Fruit fly (Drosophila melanogaster) whole organism, wandering third instar larva: ENCODE measurements around the gene spz3.

Experiments used
- Abd-B ChIP-seq: fragments of >200 bp; optimal IDR thresholded peaks from 2 replicates; lab custom pipeline; 2017; ENCODE audit warnings: missing biosample characterization, missing genetic modification characterization
- CG9705 ChIP-seq: fragments of 200-800 bp; sonication (Bioruptor generic); optimal IDR thresholded peaks from 2 replicates; lab custom pipeline; 2018; ENCODE audit warnings: missing biosample characterization, mild to moderate bottlenecking, missing genetic modification characterization
- CrebA ChIP-seq: fragments of 200-800 bp; sonication (Bioruptor generic); optimal IDR thresholded peaks from 2 replicates; lab custom pipeline; 2016; ENCODE audit warnings: missing biosample characterization, mild to moderate bottlenecking, missing genetic modification characterization, borderline replicate concordance
- Dfd ChIP-seq: fragments of >200 bp; optimal IDR thresholded peaks from 2 replicates; lab custom pipeline; 2017; ENCODE audit warnings: missing biosample characterization, missing genetic modification characterization
- Dif ChIP-seq: fragments of 200-275, 200-300 bp; sonication (Bioruptor generic); optimal IDR thresholded peaks from 2 replicates; lab custom pipeline; 2018; ENCODE audit warnings: missing biosample characterization, missing genetic modification characterization; ENCODE audit not compliant: partially characterized antibody
- HLH106 ChIP-seq: fragments of 200-800 bp; optimal IDR thresholded peaks from 3 replicates; lab custom pipeline; 2019; ENCODE audit warnings: missing biosample characterization, mild to moderate bottlenecking, missing genetic modification characterization, moderate library complexity
- Hnf4 ChIP-seq: fragments of 200-800 bp; sonication (Bioruptor generic); optimal IDR thresholded peaks from 2 replicates; lab custom pipeline; 2016; ENCODE audit warnings: missing biosample characterization, mild to moderate bottlenecking, missing genetic modification characterization
- Hr78 ChIP-seq: fragments of >200 bp; optimal IDR thresholded peaks from 2 replicates; lab custom pipeline; 2017; ENCODE audit warnings: missing biosample characterization, missing genetic modification characterization
- Hr83 ChIP-seq: fragments of 200-300 bp; sonication (Bioruptor generic); optimal IDR thresholded peaks from 2 replicates; lab custom pipeline; 2016; ENCODE audit warnings: missing biosample characterization, mild to moderate bottlenecking, missing genetic modification characterization, moderate library complexity; ENCODE audit not compliant: poor library complexity, severe bottlenecking
- Mio ChIP-seq: sonication (Bioruptor generic); optimal IDR thresholded peaks from 2 replicates; lab custom pipeline; 2016; ENCODE audit warnings: missing biosample characterization, missing genetic modification characterization
- Myc ChIP-seq: fragments of >200 bp; optimal IDR thresholded peaks from 2 replicates; lab custom pipeline; 2017
- N ChIP-seq: fragments of >200 bp; optimal IDR thresholded peaks from 2 replicates; lab custom pipeline; 2018; ENCODE audit warnings: missing biosample characterization, missing external identifiers, missing genetic modification characterization
- OdsH ChIP-seq: fragments of 200-800 bp; sonication (Bioruptor generic); optimal IDR thresholded peaks from 2 replicates; lab custom pipeline; 2016; ENCODE audit warnings: missing biosample characterization, mild to moderate bottlenecking, missing genetic modification characterization
- Rel ChIP-seq, 2 experiments: fragments of 200-800 bp; sonication (Bioruptor generic) in 1 of 2; optimal IDR thresholded peaks; 2 replicates in 1 of 2; 3 replicates in 1 of 2; lab custom pipeline; 2016 to 2019; ENCODE audit warnings: mild to moderate bottlenecking in 2 of 2, missing biosample characterization in 2 of 2, missing genetic modification characterization in 2 of 2, moderate library complexity in 1 of 2
- Sp1 ChIP-seq: fragments of 200-800 bp; sonication (Bioruptor generic); optimal IDR thresholded peaks from 3 replicates; lab custom pipeline; 2019; ENCODE audit warnings: missing biosample characterization, mild to moderate bottlenecking, missing genetic modification characterization, moderate library complexity
- Vsx2 ChIP-seq: fragments of 200-300, 225-300 bp; sonication (Bioruptor generic); optimal IDR thresholded peaks from 2 replicates; lab custom pipeline; 2018; ENCODE audit warnings: missing biosample characterization, missing genetic modification characterization; ENCODE audit not compliant: partially characterized antibody
- br ChIP-seq: fragments of 200-800 bp; sonication (Bioruptor generic); optimal IDR thresholded peaks from 2 replicates; lab custom pipeline; 2016; ENCODE audit warnings: missing biosample characterization, missing genetic modification characterization
- brk ChIP-seq: fragments of 200-800 bp; sonication (Bioruptor generic); optimal IDR thresholded peaks from 2 replicates; lab custom pipeline; 2016; ENCODE audit warnings: missing biosample characterization, mild to moderate bottlenecking, missing genetic modification characterization
- dl ChIP-seq, 2 experiments: fragments of 175-275, 200-275 bp in 1 of 2; fragments of 200-275 bp in 1 of 2; sonication (Bioruptor generic); optimal IDR thresholded peaks; lab custom pipeline; 2018; ENCODE audit warnings: mild to moderate bottlenecking in 2 of 2, missing biosample characterization in 2 of 2, missing genetic modification characterization in 2 of 2, moderate library complexity in 2 of 2; ENCODE audit not compliant: partially characterized antibody in 2 of 2, insufficient read depth in 1 of 2
- dmrt93B ChIP-seq: fragments of 200-800 bp; sonication (Bioruptor generic); optimal IDR thresholded peaks from 2 replicates; lab custom pipeline; 2018; ENCODE audit warnings: missing biosample characterization, mild to moderate bottlenecking, missing genetic modification characterization
- dsf ChIP-seq: sonication (Bioruptor generic); optimal IDR thresholded peaks from 2 replicates; lab custom pipeline; 2016; ENCODE audit warnings: missing biosample characterization, missing genetic modification characterization, borderline replicate concordance
- ey ChIP-seq: fragments of 200-800 bp; sonication (Bioruptor generic); optimal IDR thresholded peaks from 2 replicates; lab custom pipeline; 2016; ENCODE audit warnings: missing biosample characterization, missing genetic modification characterization
- foxo ChIP-seq, 2 experiments: fragments of 200-800 bp; sonication (Bioruptor generic); optimal IDR thresholded peaks; 2 replicates in 1 of 2; 3 replicates in 1 of 2; lab custom pipeline; 2016 to 2017; ENCODE audit warnings: missing biosample characterization in 2 of 2, missing genetic modification characterization in 2 of 2
- fru ChIP-seq: fragments of 200-800 bp; sonication (Bioruptor generic); optimal IDR thresholded peaks from 3 replicates; lab custom pipeline; 2016; ENCODE audit warnings: missing biosample characterization, mild to moderate bottlenecking, missing genetic modification characterization
- h ChIP-seq: fragments of 200-800 bp; sonication (Bioruptor generic); optimal IDR thresholded peaks from 3 replicates; lab custom pipeline; 2016; ENCODE audit warnings: missing biosample characterization, mild to moderate bottlenecking, missing genetic modification characterization
- jim ChIP-seq: fragments of 175-275, 200-325 bp; sonication (Bioruptor generic); optimal IDR thresholded peaks from 2 replicates; lab custom pipeline; 2016; ENCODE audit warnings: missing biosample characterization, mild to moderate bottlenecking, missing genetic modification characterization
- lola ChIP-seq: fragments of >200 bp; optimal IDR thresholded peaks from 2 replicates; lab custom pipeline; 2017; ENCODE audit warnings: missing biosample characterization, missing genetic modification characterization
- pan ChIP-seq: fragments of >200 bp; optimal IDR thresholded peaks from 2 replicates; lab custom pipeline; 2017
- psq ChIP-seq: fragments of 200-800 bp; sonication (Bioruptor generic); optimal IDR thresholded peaks from 3 replicates; lab custom pipeline; 2017; ENCODE audit warnings: missing biosample characterization, mild to moderate bottlenecking, missing genetic modification characterization, moderate library complexity
- rgr ChIP-seq: fragments of 200-800 bp; sonication (Bioruptor generic); optimal IDR thresholded peaks from 3 replicates; lab custom pipeline; 2016; ENCODE audit warnings: missing biosample characterization, mild to moderate bottlenecking, missing genetic modification characterization
- sage ChIP-seq: fragments of 200-800 bp; sonication (Bioruptor generic); optimal IDR thresholded peaks from 2 replicates; lab custom pipeline; 2016; ENCODE audit warnings: missing biosample characterization, mild to moderate bottlenecking, missing genetic modification characterization
- sv ChIP-seq: fragments of 200-800 bp; sonication (Bioruptor generic); optimal IDR thresholded peaks from 3 replicates; lab custom pipeline; 2016; ENCODE audit warnings: missing biosample characterization, missing genetic modification characterization
- tai ChIP-seq: sonication (Bioruptor generic); optimal IDR thresholded peaks from 2 replicates; lab custom pipeline; 2016; ENCODE audit warnings: missing biosample characterization, missing genetic modification characterization
- usp ChIP-seq: fragments of >200 bp; optimal IDR thresholded peaks from 2 replicates; lab custom pipeline; 2017; ENCODE audit warnings: missing biosample characterization, missing genetic modification characterization
- woc ChIP-seq: sonication (Bioruptor generic); optimal IDR thresholded peaks from 2 replicates; lab custom pipeline; 2016; ENCODE audit warnings: missing biosample characterization, mild to moderate bottlenecking, missing genetic modification characterization

The spz3 gene

dm6 chr2L:7879292-7879894, at the start of gene spz3:
Gene spz3, minus strand, starts transcription at chr2L:7879552.
- TF ChIP-seq HLH106 (no peak), sage (peak; percentile 13), Myc (lab: Kevin White, UChicago) (no peak), Dif (GFP tag; lab: Kevin White, UChicago) (peak; percentile 8), lola (GFP tag; lab: Kevin White, UChicago) (no peak), Hr78 (no peak), psq (GFP tag; lab: Kevin White, UChicago) (no peak), Rel (GFP tag; optimal IDR thresholded peaks at IDR 0.05; lab: Kevin White, UChicago) (no peak), Rel (tag; optimal IDR thresholded peaks at IDR 0.05; lab: Kevin White, UChicago) (peak; percentile 35), rgr (GFP tag; lab: Kevin White, UChicago) (no peak), woc (GFP tag; lab: Kevin White, UChicago) (peak; percentile 2), CG9705 (GFP tag; lab: Kevin White, UChicago) (no peak), N (GFP tag; lab: Kevin White, UChicago) (no peak), dl (GFP tag; optimal IDR thresholded peaks at IDR 0.05; lab: Kevin White, UChicago; ENCODE audit: insufficient read depth in 1 of 2, partially characterized antibody in 2 of 2) (no peak), br (GFP tag; lab: Kevin White, UChicago) (no peak), brk (GFP tag; lab: Kevin White, UChicago) (no peak), CrebA (peak; percentile 50), Mio (GFP tag; lab: Kevin White, UChicago) (no peak), foxo (GFP tag; optimal IDR thresholded peaks at IDR 0.05; lab: Kevin White, UChicago) (no peak), h (peak; percentile 25), sv (GFP tag; lab: Kevin White, UChicago) (no peak), Sp1 (peak; percentile 74)
- TF ChIP-seq, all 38 proteins: peak for 7

DNA sequence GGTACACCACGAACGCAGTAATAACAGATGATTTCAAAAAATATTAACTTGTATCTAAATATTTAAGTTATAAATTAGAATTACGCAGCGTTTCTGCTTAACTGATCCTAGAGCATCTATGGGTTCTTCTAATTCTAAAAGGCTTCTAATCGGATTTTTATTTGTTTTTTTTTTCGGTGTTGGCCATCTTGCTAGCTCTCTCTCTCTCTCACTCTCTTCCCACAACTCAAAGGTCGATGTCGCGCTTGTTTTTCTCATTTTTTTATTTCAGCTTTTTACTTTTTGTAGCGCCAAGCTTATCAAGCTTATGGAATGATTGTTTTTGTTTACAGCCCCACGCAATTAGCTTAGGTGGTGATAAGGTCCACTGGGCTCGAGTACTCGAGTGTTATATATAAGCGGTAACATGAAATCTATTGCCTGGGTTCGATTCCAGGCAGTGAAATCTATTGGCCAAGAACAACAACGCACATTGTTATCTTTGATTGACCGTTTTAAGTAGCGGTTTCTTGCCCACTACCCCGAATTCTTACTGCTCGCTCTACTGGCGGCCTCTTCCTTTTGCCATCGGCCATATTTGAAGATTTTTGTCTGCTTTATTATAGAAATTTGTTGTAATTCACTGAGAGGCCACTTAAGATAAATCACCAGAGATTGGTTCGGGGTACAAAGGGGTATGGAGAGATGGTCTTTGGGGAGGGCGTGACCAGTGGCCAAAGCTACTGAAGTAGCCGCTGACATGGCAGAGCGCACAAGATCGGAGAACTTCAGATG, 47.1 kb upstream of the spz3 start:
- peak; percentile 48 for TF ChIP-seq br (GFP tag; lab: Kevin White, UChicago)
- TF ChIP-seq Rel (GFP tag; optimal IDR thresholded peaks at IDR 0.05; lab: Kevin White, UChicago) = peak; percentile 88
- peak; percentile 19 for TF ChIP-seq Rel (tag; optimal IDR thresholded peaks at IDR 0.05; lab: Kevin White, UChicago)
- peak; percentile 93 for TF ChIP-seq CrebA
- TF ChIP-seq Hnf4 (GFP tag; lab: Kevin White, UChicago) = peak; percentile 81
- TF ChIP-seq psq (GFP tag; lab: Kevin White, UChicago) = peak; percentile 24
- no peak for TF ChIP-seq Mio (GFP tag; lab: Kevin White, UChicago)
- peak; percentile 57 for TF ChIP-seq sage
- TF ChIP-seq sv (GFP tag; lab: Kevin White, UChicago) = no peak
- peak; percentile 58 for TF ChIP-seq fru (GFP tag; lab: Kevin White, UChicago)
- peak; percentile 13 for TF ChIP-seq OdsH
- TF ChIP-seq Sp1 = peak; percentile 60
- TF ChIP-seq h = peak; percentile 61
- no peak for TF ChIP-seq N (GFP tag; lab: Kevin White, UChicago)
- no peak for TF ChIP-seq tai (GFP tag; lab: Kevin White, UChicago)
- peak; percentile 9 for TF ChIP-seq rgr (GFP tag; lab: Kevin White, UChicago)
- peak; percentile 32 for TF ChIP-seq ey (GFP tag; lab: Kevin White, UChicago)
- no peak for TF ChIP-seq CG9705 (GFP tag; lab: Kevin White, UChicago)
- TF ChIP-seq brk (GFP tag; lab: Kevin White, UChicago) = peak; percentile 37
- peak; percentile 27 for TF ChIP-seq Vsx2 (GFP tag; lab: Kevin White, UChicago)
- TF ChIP-seq Hr83 (GFP tag; lab: Kevin White, UChicago) = no peak
- peak; percentile 12 to 65 for TF ChIP-seq foxo (GFP tag; optimal IDR thresholded peaks at IDR 0.05; lab: Kevin White, UChicago)

DNA sequence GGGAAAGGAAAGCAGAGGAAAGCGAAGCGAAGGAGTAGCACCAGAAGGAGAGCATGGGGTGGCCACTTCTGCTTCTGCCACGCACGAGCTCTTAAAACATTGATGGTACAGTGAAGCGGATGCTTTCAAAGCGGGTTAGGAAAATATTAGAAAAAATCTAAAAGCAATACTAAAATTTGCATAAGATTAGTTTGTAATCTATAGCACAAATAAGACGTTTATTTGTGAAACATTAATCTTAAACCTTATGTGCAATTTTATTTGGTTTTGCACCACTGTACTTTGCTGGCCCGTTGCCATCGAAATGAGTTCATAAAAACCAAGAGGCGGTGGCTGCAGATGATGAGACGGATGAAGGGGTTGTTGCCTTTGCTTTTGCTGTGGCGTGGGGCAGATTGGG, 46.0 kb upstream of the spz3 start:
- TF ChIP-seq Abd-B (GFP tag; lab: Kevin White, UChicago) = no peak
- peak; percentile 82 for TF ChIP-seq brk (GFP tag; lab: Kevin White, UChicago)
- TF ChIP-seq psq (GFP tag; lab: Kevin White, UChicago) = peak; percentile 89
- no peak for TF ChIP-seq Dif (GFP tag; lab: Kevin White, UChicago)
- TF ChIP-seq tai (GFP tag; lab: Kevin White, UChicago) = peak; percentile 78
- peak; percentile 6 for TF ChIP-seq Mio (GFP tag; lab: Kevin White, UChicago)
- TF ChIP-seq N (GFP tag; lab: Kevin White, UChicago) = no peak
- TF ChIP-seq woc (GFP tag; lab: Kevin White, UChicago) = peak; percentile 83
- TF ChIP-seq Vsx2 (GFP tag; lab: Kevin White, UChicago) = no peak
- no peak for TF ChIP-seq pan
- no peak for TF ChIP-seq Hr83 (GFP tag; lab: Kevin White, UChicago)
- TF ChIP-seq Myc (lab: Kevin White, UChicago) = no peak
- TF ChIP-seq dl (GFP tag; optimal IDR thresholded peaks at IDR 0.05; lab: Kevin White, UChicago; ENCODE audit: insufficient read depth in 1 of 2, partially characterized antibody in 2 of 2) = no peak
- TF ChIP-seq jim = no peak
- peak; percentile 88 for TF ChIP-seq Sp1
- TF ChIP-seq Dfd (GFP tag; lab: Kevin White, UChicago) = no peak
- TF ChIP-seq br (GFP tag; lab: Kevin White, UChicago) = peak; percentile 90
- peak; percentile 62 for TF ChIP-seq dsf (GFP tag; lab: Kevin White, UChicago)
- TF ChIP-seq OdsH = peak; percentile 86
- TF ChIP-seq Rel (GFP tag; optimal IDR thresholded peaks at IDR 0.05; lab: Kevin White, UChicago) = peak; percentile 78
- peak; percentile 62 for TF ChIP-seq Rel (tag; optimal IDR thresholded peaks at IDR 0.05; lab: Kevin White, UChicago)
- TF ChIP-seq dmrt93B (GFP tag; lab: Kevin White, UChicago) = peak; percentile 82
- TF ChIP-seq rgr (GFP tag; lab: Kevin White, UChicago) = peak; percentile 87
- no peak for TF ChIP-seq lola (GFP tag; lab: Kevin White, UChicago)
- peak; percentile 91 for TF ChIP-seq Hnf4 (GFP tag; lab: Kevin White, UChicago)
- no peak for TF ChIP-seq Hr78
- TF ChIP-seq foxo (GFP tag; optimal IDR thresholded peaks at IDR 0.05; lab: Kevin White, UChicago) = peak; percentile 74 to 83
- peak; percentile 91 for TF ChIP-seq fru (GFP tag; lab: Kevin White, UChicago)
- TF ChIP-seq sage = peak; percentile 79
- peak; percentile 54 for TF ChIP-seq CrebA
- peak; percentile 78 for TF ChIP-seq CG9705 (GFP tag; lab: Kevin White, UChicago)
- TF ChIP-seq HLH106 = peak; percentile 90
- no peak for TF ChIP-seq usp (GFP tag; lab: Kevin White, UChicago)
- peak; percentile 91 for TF ChIP-seq ey (GFP tag; lab: Kevin White, UChicago)
